Worm (Caenorhabditis elegans): ENCODE data around the gene spr-3.

Gene spr-3

DNA sequence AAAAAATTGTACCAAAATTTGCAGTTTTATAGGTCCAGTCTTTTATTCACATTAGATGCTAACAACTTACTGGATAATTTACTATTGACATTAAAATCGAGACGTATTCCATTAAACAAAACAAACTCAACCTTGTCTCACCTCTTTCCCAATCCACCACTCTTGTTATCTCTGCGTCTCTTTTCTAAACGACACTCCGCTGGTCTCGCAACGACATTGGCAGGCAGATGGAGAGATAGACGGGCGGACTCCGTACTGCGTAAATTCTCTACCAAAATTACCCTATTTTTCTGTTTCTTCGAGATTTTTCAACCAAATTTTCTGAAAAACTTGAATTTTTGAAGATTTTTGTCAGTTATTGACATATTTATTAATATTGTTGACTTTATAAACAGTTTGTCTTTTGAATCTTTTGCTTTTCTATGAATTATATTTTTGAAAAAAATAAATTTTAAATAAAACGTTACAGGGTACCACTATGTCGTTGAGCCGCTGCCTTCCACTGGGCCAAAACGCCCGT is 44.5 kb upstream of the spr-3 start, which contains the start of gene asb-2 (continued):
- TF ChIP-seq nhr-102 (tag; optimal IDR thresholded peaks at IDR 0.05) (peak; percentile 66), lsy-2 (tag; optimal IDR thresholded peaks at IDR 0.05) (peak in 1 of 2 experiments; percentile 90), lin-39 (tag; optimal IDR thresholded peaks at IDR 0.05) (no peak), aha-1 (tag) (peak; percentile 92), mes-2 (tag; optimal IDR thresholded peaks at IDR 0.05; ENCODE audit: poor library complexity, severe bottlenecking) (peak; percentile 88), mxl-3 (GFP tag; optimal IDR thresholded peaks at IDR 0.05) (peak; percentile 72), nhr-6 (tag; optimal IDR thresholded peaks at IDR 0.05) (peak; percentile 96), dve-1 (tag; optimal IDR thresholded peaks at IDR 0.05; ENCODE audit: insufficient read depth) (peak; percentile 91), nhr-11 (tag; optimal IDR thresholded peaks at IDR 0.05) (peak; percentile 91), zip-2 (tag; optimal IDR thresholded peaks at IDR 0.05) (peak; percentile 41), zfp-3 (GFP tag; conservative IDR thresholded peaks at IDR 0.05) (no peak), nhr-10 (tag; optimal IDR thresholded peaks at IDR 0.05) (no peak), madf-9 (GFP tag; conservative IDR thresholded peaks at IDR 0.05) (0 out of 2 replicates have a peak, but pooled peaks have one; percentile 27), pha-4 (GFP tag; IDR thresholded peaks at IDR 0.05) (no peak), pha-4 (tag; optimal IDR thresholded peaks at IDR 0.05) (peak; percentile 96), hlh-11 (tag; optimal IDR thresholded peaks at IDR 0.05) (peak; percentile 88), dpl-1 (GFP tag; optimal IDR thresholded peaks at IDR 0.05) (peak; percentile 76), duxl-1 (tag; optimal IDR thresholded peaks at IDR 0.05; ENCODE audit: poor library complexity) (peak; percentile 4), nhr-48 (tag; optimal IDR thresholded peaks at IDR 0.05) (peak; percentile 43), snpc-1.2 (GFP tag; IDR thresholded peaks at IDR 0.05) (no peak), tra-1 (GFP tag; IDR thresholded peaks at IDR 0.05) (peak; percentile 34; the same call in 1 of the 2 replicates), ceh-20 (GFP tag; IDR thresholded peaks at IDR 0.05) (0 out of 2 replicates have a peak, but pooled peaks have one; percentile 39), dmd-8 (GFP tag; IDR thresholded peaks at IDR 0.05) (no peak), F26F4.8 (GFP tag; conservative IDR thresholded peaks at IDR 0.05) (no peak), nhr-25 (tag; optimal IDR thresholded peaks at IDR 0.05; ENCODE audit: borderline replicate concordance, insufficient read depth) (peak; percentile 82), hif-1 (tag; optimal IDR thresholded peaks at IDR 0.05) (peak in 1 of 2 experiments; percentile 62), mdl-1 (tag; optimal IDR thresholded peaks at IDR 0.05) (peak in 1 of 2 experiments; percentile 74), ztf-11 (tag; optimal IDR thresholded peaks at IDR 0.05) (no peak), nhr-42 (GFP tag; IDR thresholded peaks at IDR 0.05) (no peak), lin-38 (GFP tag; IDR thresholded peaks at IDR 0.05) (peak; percentile 76), hmg-1.1 (GFP tag; IDR thresholded peaks at IDR 0.05) (peak; percentile 72), madf-5 (GFP tag; IDR thresholded peaks at IDR 0.05) (no peak), hlh-30 (tag; optimal IDR thresholded peaks at IDR 0.05; ENCODE audit: insufficient read depth) (peak; percentile 86), dmd-9 (GFP tag; IDR thresholded peaks at IDR 0.05) (no peak), nhr-28 (tag; optimal IDR thresholded peaks at IDR 0.05) (peak; percentile 76), nhr-111 (GFP tag; optimal IDR thresholded peaks at IDR 0.05) (no peak), ceh-44 (GFP tag; IDR thresholded peaks at IDR 0.05) (peak; percentile 69; the same call in 1 of the 2 replicates), F49E8.2 (tag; optimal IDR thresholded peaks at IDR 0.05; ENCODE audit: borderline replicate concordance) (no peak), lim-7 (GFP tag; IDR thresholded peaks at IDR 0.05) (no peak), nhr-41 (GFP tag; IDR thresholded peaks at IDR 0.05) (no peak), arid-1 (GFP tag; conservative IDR thresholded peaks at IDR 0.05) (0 out of 2 replicates have a peak, but pooled peaks have one; percentile 17), fkh-10 (GFP tag; optimal IDR thresholded peaks at IDR 0.05) (peak; percentile 12), ztf-7 (tag; optimal IDR thresholded peaks at IDR 0.05) (peak; percentile 52), F37D6.2 (tag; optimal IDR thresholded peaks at IDR 0.05) (peak; percentile 44), dmd-6 (GFP tag; IDR thresholded peaks at IDR 0.05) (peak; percentile 72; the same call in 1 of the 2 replicates), nhr-237 (tag; optimal IDR thresholded peaks at IDR 0.05) (no peak), saeg-2 (GFP tag; IDR thresholded peaks at IDR 0.05) (no peak), set-16 (GFP tag; IDR thresholded peaks at IDR 0.05) (no peak), mep-1 (tag; optimal IDR thresholded peaks at IDR 0.05) (peak; percentile 93), nhr-77 (tag; optimal IDR thresholded peaks at IDR 0.05) (peak; percentile 79)

All from whole organism, L4 larva.